Worm (Caenorhabditis elegans) whole organism, young adult: ENCODE data around the gene clec-227.
A peak's percentile ranks its signal among the peaks of the same experiment; 100 is the strongest.

Source experiments
- B0019.2 ChIP-seq: fragments of 200-800 bp; sonication (Bioruptor generic); conservative IDR thresholded peaks from 2 replicates; pipeline ENCODE4 v1.3.6; 2022; ENCODE audit warnings: missing genetic modification reagents, missing genetic modification characterization, missing compliant biosample characterization
- C17E4.6 ChIP-seq: fragments of 200-800 bp; sonication (Bioruptor generic); IDR thresholded peaks from 2 replicates; pipeline ENCODE4 v1.3.6; 2022; ENCODE audit warnings: missing genetic modification reagents, missing genetic modification characterization, missing compliant biosample characterization
- F23B12.7 ChIP-seq: sonication (generic microtip); optimal IDR thresholded peaks from 2 replicates; lab custom pipeline; 2017; ENCODE audit warnings: missing genetic modification characterization, mild to moderate bottlenecking, missing compliant biosample characterization, antibody characterized with exemption, moderate library complexity; ENCODE audit not compliant: insufficient read depth
- F33H1.4 ChIP-seq: fragments of 200-800 bp; sonication (Bioruptor generic); IDR thresholded peaks from 2 replicates; pipeline ENCODE4 v1.3.6; 2022; ENCODE audit warnings: missing genetic modification reagents, missing genetic modification characterization, missing compliant biosample characterization
- F37B4.10 ChIP-seq: fragments of 200-800 bp; sonication (Bioruptor generic); IDR thresholded peaks from 2 replicates; pipeline ENCODE4 v1.3.6; 2022; ENCODE audit warnings: missing genetic modification characterization, missing compliant biosample characterization
- F57A8.1 ChIP-seq: fragments of 200-800 bp; sonication (Bioruptor generic); optimal IDR thresholded peaks from 2 replicates; lab custom pipeline; 2018; ENCODE audit warnings: mild to moderate bottlenecking, missing genetic modification characterization, moderate library complexity, missing compliant biosample characterization
- F57C9.4 ChIP-seq: sonication (generic microtip); optimal IDR thresholded peaks from 2 replicates; lab custom pipeline; 2017; ENCODE audit warnings: mild to moderate bottlenecking, missing genetic modification characterization, missing compliant biosample characterization
- Y53F4B.3 ChIP-seq: fragments of 200-800 bp; sonication (Bioruptor generic); IDR thresholded peaks from 2 replicates; pipeline ENCODE4 v1.3.6; 2022; ENCODE audit warnings: missing genetic modification reagents, missing genetic modification characterization, missing compliant biosample characterization
- Y53G8AR.9 ChIP-seq: fragments of 200-800 bp; sonication (Bioruptor generic); conservative IDR thresholded peaks from 2 replicates; pipeline ENCODE4 v1.3.6; 2022; ENCODE audit warnings: missing genetic modification reagents, missing genetic modification characterization, missing compliant biosample characterization
- Y56A3A.18 ChIP-seq: fragments of 200-800 bp; sonication (Bioruptor generic); IDR thresholded peaks from 2 replicates; pipeline ENCODE4 v1.3.6; 2022; ENCODE audit warnings: missing genetic modification reagents, missing genetic modification characterization, missing compliant biosample characterization
- Y67H2A.10 ChIP-seq: fragments of 200-800 bp; sonication (Bioruptor generic); conservative IDR thresholded peaks from 2 replicates; pipeline ENCODE4 v1.3.6; 2022; ENCODE audit warnings: missing genetic modification reagents, missing genetic modification characterization, missing compliant biosample characterization
- Y95B8A.8 ChIP-seq: fragments of 200-800 bp; sonication (Bioruptor generic); IDR thresholded peaks from 2 replicates; pipeline ENCODE4 v1.3.6; 2022; ENCODE audit warnings: missing genetic modification reagents, missing genetic modification characterization, missing compliant biosample characterization
- aptf-2 ChIP-seq: fragments of 200-800 bp; sonication (Bioruptor generic); conservative IDR thresholded peaks from 2 replicates; pipeline ENCODE4 v1.3.6; 2022; ENCODE audit warnings: missing genetic modification reagents, missing genetic modification characterization, missing compliant biosample characterization
- ceh-100 ChIP-seq: fragments of 200-800 bp; sonication (Bioruptor generic); IDR thresholded peaks from 2 replicates; pipeline ENCODE4 v1.3.6; 2022; ENCODE audit warnings: missing genetic modification reagents, missing genetic modification characterization, missing compliant biosample characterization
- ceh-79 ChIP-seq: sonication (generic microtip); optimal IDR thresholded peaks from 2 replicates; lab custom pipeline; 2017; ENCODE audit warnings: mild to moderate bottlenecking, missing genetic modification characterization, missing compliant biosample characterization
- ceh-91 ChIP-seq: fragments of 200-800 bp; sonication (Bioruptor generic); IDR thresholded peaks from 2 replicates; pipeline ENCODE4 v1.3.6; 2022; ENCODE audit warnings: missing genetic modification reagents, missing genetic modification characterization, missing compliant biosample characterization
- chd-7 ChIP-seq: sonication (generic microtip); optimal IDR thresholded peaks from 2 replicates; lab custom pipeline; 2016; ENCODE audit warnings: mild to moderate bottlenecking, missing genetic modification characterization, moderate library complexity, missing compliant biosample characterization
- dox-1 ChIP-seq: fragments of 200-800 bp; sonication (Bioruptor generic); IDR thresholded peaks from 2 replicates; pipeline ENCODE4 v1.3.6; 2022; ENCODE audit warnings: missing genetic modification reagents, missing genetic modification characterization, missing compliant biosample characterization
- dpl-1 ChIP-seq: fragments of 150-350 bp; optimal IDR thresholded peaks from 2 replicates; lab custom pipeline; 2014; ENCODE audit warnings: missing biosample characterization, missing genetic modification reagents, missing genetic modification characterization
- efl-1 ChIP-seq: fragments of 150-350 bp; optimal IDR thresholded peaks from 2 replicates; lab custom pipeline; 2014; ENCODE audit warnings: missing biosample characterization, missing genetic modification reagents, missing genetic modification characterization
- ekl-4 ChIP-seq: fragments of 200-800 bp; sonication (Bioruptor generic); IDR thresholded peaks from 2 replicates; pipeline ENCODE4 v1.3.6; 2022; ENCODE audit warnings: missing genetic modification reagents, missing genetic modification characterization, missing compliant biosample characterization
- him-1 ChIP-seq: sonication (generic microtip); optimal IDR thresholded peaks from 2 replicates; lab custom pipeline; 2016; ENCODE audit warnings: missing genotype, missing genetic modification reagents, missing genetic modification characterization, missing compliant biosample characterization
- hmg-1.2 ChIP-seq: fragments of 200-800 bp; sonication (Bioruptor generic); IDR thresholded peaks from 2 replicates; pipeline ENCODE4 v1.3.6; 2022; ENCODE audit warnings: missing genetic modification reagents, missing genetic modification characterization, missing compliant biosample characterization
- lin-35 ChIP-seq, 3 experiments: fragments of 150-350 bp in 2 of 3; sonication (generic microtip) in 1 of 3; optimal IDR thresholded peaks; 2 replicates each; lab custom pipeline; 2014 to 2018; ENCODE audit warnings: missing biosample characterization in 3 of 3, missing genetic modification characterization in 3 of 3, missing genetic modification reagents in 3 of 3
- lin-54 ChIP-seq: fragments of 200-800 bp; sonication (Bioruptor generic); optimal IDR thresholded peaks from 2 replicates; lab custom pipeline; 2018; ENCODE audit warnings: mild to moderate bottlenecking, missing genetic modification characterization, missing compliant biosample characterization
- lir-1 ChIP-seq: fragments of 200-800 bp; sonication (Bioruptor generic); conservative IDR thresholded peaks from 2 replicates; pipeline ENCODE4 v1.3.6; 2022; ENCODE audit warnings: missing genetic modification reagents, missing genetic modification characterization, missing compliant biosample characterization
- lsl-1 ChIP-seq: fragments of 200-800 bp; sonication (Bioruptor generic); optimal IDR thresholded peaks from 2 replicates; lab custom pipeline; 2018; ENCODE audit warnings: mild to moderate bottlenecking, missing genetic modification characterization, moderate library complexity, missing compliant biosample characterization
- madf-3 ChIP-seq: fragments of 200-800 bp; sonication (Bioruptor generic); IDR thresholded peaks from 2 replicates; pipeline ENCODE4 v1.3.6; 2022; ENCODE audit warnings: missing genetic modification reagents, missing genetic modification characterization, missing compliant biosample characterization
- madf-6 ChIP-seq: fragments of 200-800 bp; sonication (Bioruptor generic); IDR thresholded peaks from 2 replicates; pipeline ENCODE4 v1.3.6; 2022; ENCODE audit warnings: missing genetic modification reagents, missing genetic modification characterization, missing compliant biosample characterization
- nfya-2 ChIP-seq: fragments of 200-800 bp; sonication (Bioruptor generic); IDR thresholded peaks from 2 replicates; pipeline ENCODE4 v1.3.6; 2022; ENCODE audit warnings: missing genetic modification reagents, missing genetic modification characterization, missing compliant biosample characterization
- nhr-90 ChIP-seq: sonication (generic microtip); optimal IDR thresholded peaks from 2 replicates; lab custom pipeline; 2016; ENCODE audit warnings: missing genotype, mild to moderate bottlenecking, missing genetic modification characterization, missing compliant biosample characterization
- pbrm-1 ChIP-seq: fragments of 200-800 bp; sonication (Bioruptor generic); IDR thresholded peaks from 2 replicates; pipeline ENCODE4 v1.3.6; 2022; ENCODE audit warnings: missing genetic modification reagents, missing genetic modification characterization, missing compliant biosample characterization
- rcor-1 ChIP-seq: fragments of 200-800 bp; sonication (Bioruptor generic); IDR thresholded peaks from 2 replicates; pipeline ENCODE4 v1.3.6; 2022; ENCODE audit warnings: missing genetic modification reagents, missing genetic modification characterization, missing compliant biosample characterization
- rpc-1 ChIP-seq, 2 experiments: fragments of 150-350 bp in 1 of 2; sonication (generic microtip) in 1 of 2; optimal IDR thresholded peaks; 2 replicates each; lab custom pipeline; 2014 to 2018; ENCODE audit warnings: missing biosample characterization in 1 of 2, missing genetic modification characterization in 1 of 2, missing genetic modification reagents in 1 of 2, missing genotype in 1 of 2
- sdz-38 ChIP-seq: sonication (generic microtip); optimal IDR thresholded peaks from 2 replicates; lab custom pipeline; 2016; ENCODE audit warnings: missing genotype, missing genetic modification characterization, missing compliant biosample characterization
- snpc-1.1 ChIP-seq: sonication (generic microtip); optimal IDR thresholded peaks from 2 replicates; lab custom pipeline; 2017; ENCODE audit warnings: missing genetic modification characterization, mild to moderate bottlenecking, missing compliant biosample characterization, antibody characterized with exemption, moderate library complexity, missing genotype, missing genetic modification reagents; ENCODE audit not compliant: insufficient read depth
- snpc-1.3 ChIP-seq: sonication (generic microtip); optimal IDR thresholded peaks from 2 replicates; lab custom pipeline; 2017; ENCODE audit warnings: missing genetic modification characterization, mild to moderate bottlenecking, missing compliant biosample characterization, antibody characterized with exemption, moderate library complexity, missing genotype, missing genetic modification reagents; ENCODE audit not compliant: insufficient read depth
- snpc-4 ChIP-seq, 5 experiments: fragments of 150-350 bp in 1 of 5; sonication (generic microtip) in 4 of 5; optimal IDR thresholded peaks; 2 replicates each; lab custom pipeline; 2014 to 2018; ENCODE audit warnings: missing genetic modification characterization in 5 of 5, missing biosample characterization in 3 of 5, antibody characterized with exemption in 2 of 5, mild to moderate bottlenecking in 2 of 5, missing compliant biosample characterization in 2 of 5, missing genotype in 2 of 5, moderate library complexity in 2 of 5, missing genetic modification reagents in 1 of 5
- somi-1 ChIP-seq: fragments of 200-800 bp; sonication (Bioruptor generic); optimal IDR thresholded peaks from 2 replicates; lab custom pipeline; 2018; ENCODE audit warnings: mild to moderate bottlenecking, missing genetic modification characterization, missing compliant biosample characterization
- tbp1 ChIP-seq: fragments of 200-800 bp; sonication (Bioruptor generic); optimal IDR thresholded peaks from 2 replicates; lab custom pipeline; 2018; ENCODE audit warnings: mild to moderate bottlenecking, missing genetic modification characterization, missing compliant biosample characterization
- tlf-1 ChIP-seq: fragments of 200-800 bp; sonication (Bioruptor generic); optimal IDR thresholded peaks from 2 replicates; lab custom pipeline; 2018; ENCODE audit warnings: mild to moderate bottlenecking, missing genetic modification characterization, missing compliant biosample characterization
- unc-130 ChIP-seq: sonication (generic microtip); optimal IDR thresholded peaks from 2 replicates; lab custom pipeline; 2016; ENCODE audit warnings: missing genetic modification reagents, missing genetic modification characterization, missing compliant biosample characterization
- xnd-1 ChIP-seq: sonication (generic microtip); optimal IDR thresholded peaks from 2 replicates; lab custom pipeline; 2016; ENCODE audit warnings: missing genotype, missing genetic modification reagents, missing genetic modification characterization, missing compliant biosample characterization
- ztf-25 ChIP-seq: fragments of 200-800 bp; sonication (Bioruptor generic); IDR thresholded peaks from 2 replicates; pipeline ENCODE4 v1.3.6; 2022; ENCODE audit warnings: missing genetic modification reagents, missing genetic modification characterization, missing compliant biosample characterization
- ztf-26 ChIP-seq: sonication (generic microtip); optimal IDR thresholded peaks from 2 replicates; lab custom pipeline; 2017; ENCODE audit warnings: missing genetic modification characterization, missing compliant biosample characterization
- ztf-28 ChIP-seq: fragments of 200-800 bp; sonication (Bioruptor generic); IDR thresholded peaks from 2 replicates; pipeline ENCODE4 v1.3.6; 2022; ENCODE audit warnings: missing genetic modification reagents, missing genetic modification characterization, missing compliant biosample characterization

Gene clec-227

DNA sequence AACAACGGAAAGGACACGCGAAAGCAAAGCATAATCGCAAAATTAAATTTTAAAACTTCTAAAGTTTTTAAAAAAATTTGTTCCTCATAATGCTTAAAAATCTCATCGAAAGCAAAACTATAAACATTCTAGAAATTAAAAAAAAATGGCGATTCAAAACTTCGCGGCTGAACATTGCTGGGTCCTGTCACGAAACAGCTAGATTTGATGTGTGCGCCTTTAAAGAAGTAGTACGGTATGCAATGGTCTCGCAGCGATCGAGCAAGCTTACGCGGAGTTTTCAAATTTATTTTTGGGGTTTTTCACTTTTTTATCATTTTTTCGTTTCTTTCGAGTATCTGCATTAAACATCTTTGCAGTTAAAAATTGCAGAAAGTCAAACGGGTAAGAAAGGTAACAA, 15.3 kb upstream of the clec-227 start, which contains the start of gene coh-3:
TSS of gene coh-3 (plus strand) at position 353 of the 400 bp plus-strand sequence.
- TF ChIP-seq ztf-28 (GFP tag; lab: Robert Waterston, UW): peak; percentile 53; the same call in 1 of the 2 replicates
- peak; percentile 53 for TF ChIP-seq him-1 (tag; lab: Kevin White, UChicago)
- TF ChIP-seq hmg-1.2: peak; percentile 49; the same call in 1 of the 2 replicates
- TF ChIP-seq rcor-1: peak; percentile 76
- TF ChIP-seq sdz-38: no peak
- TF ChIP-seq ceh-91 (GFP tag; lab: Robert Waterston, UW): peak; percentile 96
- TF ChIP-seq B0019.2: peak; percentile 33; the same call in 1 of the 2 replicates
- TF ChIP-seq lin-35 (GFP tag; optimal IDR thresholded peaks at IDR 0.05; lab: Kevin White, UChicago): peak in 1 of 3 experiments; percentile 30
- peak; percentile 61; the same call in 1 of the 2 replicates for TF ChIP-seq Y53F4B.3 (GFP tag; lab: Robert Waterston, UW)
- TF ChIP-seq lir-1 (GFP tag; lab: Robert Waterston, UW): peak; percentile 53; the same call in 1 of the 2 replicates
- TF ChIP-seq nfya-2 (GFP tag; lab: Robert Waterston, UW): no peak
- TF ChIP-seq nhr-90: no peak
- peak; percentile 88 for TF ChIP-seq tlf-1 (GFP tag; lab: Kevin White, UChicago)
- TF ChIP-seq F57A8.1: no peak
- 0 out of 2 replicates have a peak, but pooled peaks have one; percentile 25 for TF ChIP-seq Y67H2A.10 (GFP tag; lab: Robert Waterston, UW)
- no peak for TF ChIP-seq F57C9.4 (tag; lab: Kevin White, UChicago)
- peak; percentile 81 for TF ChIP-seq Y53G8AR.9 (GFP tag; lab: Robert Waterston, UW)
- peak; percentile 88 for TF ChIP-seq ekl-4 (GFP tag; lab: Robert Waterston, UW)
- TF ChIP-seq C17E4.6 (GFP tag; lab: Robert Waterston, UW): peak; percentile 78; the same call in 1 of the 2 replicates
- TF ChIP-seq lsl-1 (GFP tag; lab: Kevin White, UChicago): peak; percentile 99
- TF ChIP-seq tbp1 (GFP tag; lab: Kevin White, UChicago): peak; percentile 69
- TF ChIP-seq chd-7 (tag; lab: Kevin White, UChicago): no peak
- TF ChIP-seq snpc-1.1 (tag; lab: Kevin White, UChicago): peak; percentile 87
- no peak for TF ChIP-seq ztf-26 (tag; lab: Kevin White, UChicago)
- TF ChIP-seq xnd-1 (tag; lab: Kevin White, UChicago): peak; percentile 99
- peak; percentile 65 for TF ChIP-seq F23B12.7 (tag; lab: Kevin White, UChicago)
- peak; percentile 65; the same call in 1 of the 2 replicates for TF ChIP-seq aptf-2 (GFP tag; lab: Robert Waterston, UW)
- TF ChIP-seq dox-1 (GFP tag; lab: Robert Waterston, UW): peak; percentile 81
- TF ChIP-seq ceh-100 (GFP tag; lab: Robert Waterston, UW): peak; percentile 57; the same call in 1 of the 2 replicates
- TF ChIP-seq Y95B8A.8: 0 out of 2 replicates have a peak, but pooled peaks have one; percentile 35
- peak; percentile 92 for TF ChIP-seq snpc-1.3 (tag; lab: Kevin White, UChicago)
- peak; percentile 90 for TF ChIP-seq dpl-1 (GFP tag; lab: Kevin White, UChicago)
- TF ChIP-seq pbrm-1 (GFP tag; lab: Robert Waterston, UW): peak; percentile 74
- peak; percentile 59 for TF ChIP-seq unc-130 (GFP tag; lab: Kevin White, UChicago)
- TF ChIP-seq F37B4.10 (GFP tag; lab: Robert Waterston, UW): no peak
- peak; percentile 99 for TF ChIP-seq madf-6 (GFP tag; lab: Robert Waterston, UW)
- no peak for TF ChIP-seq somi-1 (GFP tag; lab: Kevin White, UChicago)
- peak; percentile 90 for TF ChIP-seq lin-54 (GFP tag; lab: Kevin White, UChicago)
- peak; percentile 99 for TF ChIP-seq F33H1.4 (GFP tag; lab: Robert Waterston, UW)
- TF ChIP-seq rpc-1 (optimal IDR thresholded peaks at IDR 0.05; lab: Kevin White, UChicago): no peak
- peak; percentile 1 for TF ChIP-seq rpc-1 (tag; optimal IDR thresholded peaks at IDR 0.05; lab: Kevin White, UChicago)
- TF ChIP-seq Y56A3A.18 (GFP tag; lab: Robert Waterston, UW): no peak
- TF ChIP-seq ztf-25: no peak
- TF ChIP-seq madf-3: peak; percentile 90
- peak; percentile 96 for TF ChIP-seq efl-1 (GFP tag; lab: Kevin White, UChicago)
- TF ChIP-seq ceh-79 (tag; lab: Kevin White, UChicago): no peak
- no peak for TF ChIP-seq snpc-4 (GFP tag; optimal IDR thresholded peaks at IDR 0.05; lab: Kevin White, UChicago)
- TF ChIP-seq snpc-4 (tag; optimal IDR thresholded peaks at IDR 0.05; lab: Kevin White, UChicago): peak in 3 of 4 experiments; percentile 46 to 74 (median 71)
